Fruit fly (Drosophila melanogaster) whole organism: Measurements from ENCODE around the gene CG43293.

ENCODE experiments used
- CG8478 ChIP-seq: fragments of >200 bp; optimal IDR thresholded peaks from 2 replicates; lab custom pipeline; 2018; ENCODE audit warnings: inconsistent platforms
- Dll ChIP-seq: fragments of >200 bp; optimal IDR thresholded peaks from 2 replicates; lab custom pipeline; 2017
- EcR ChIP-seq, 2 experiments: fragments of >200 bp; optimal IDR thresholded peaks; 2 replicates each; lab custom pipeline; 2017; ENCODE audit warnings: missing biosample characterization in 2 of 2, missing genetic modification characterization in 2 of 2, missing genetic modification reagents in 2 of 2
- psq ChIP-seq: fragments of >200 bp; optimal IDR thresholded peaks from 2 replicates; lab custom pipeline; 2017

dm6 chr3L:6193556-6194114, 8.6 kb downstream of the CG43293 start:
- TF ChIP-seq CG8478 (lab: Kevin White, UChicago) = no peak
- TF ChIP-seq psq (lab: Kevin White, UChicago) = no peak
- TF ChIP-seq EcR (GFP tag; optimal IDR thresholded peaks at IDR 0.05; lab: Kevin White, UChicago) = no peak
- no peak for TF ChIP-seq Dll (lab: Kevin White, UChicago)
